Worm (Caenorhabditis elegans) whole organism, L2 larva: ENCODE data around the gene T14G12.11.

Experiments
- C34F6.9 ChIP-seq: fragments of 150-350 bp; optimal IDR thresholded peaks from 2 replicates; lab custom pipeline; 2014; ENCODE audit warnings: missing biosample characterization, missing genetic modification characterization
- F13H6.1 ChIP-seq: sonication (generic microtip); optimal IDR thresholded peaks from 2 replicates; lab custom pipeline; 2016; ENCODE audit warnings: missing genetic modification characterization, missing compliant biosample characterization
- R02D3.7 ChIP-seq: fragments of 150-350 bp; optimal IDR thresholded peaks from 2 replicates; lab custom pipeline; 2014; ENCODE audit warnings: missing biosample characterization, missing genetic modification characterization
- Y55F3AM.14 ChIP-seq: fragments of 200-800 bp; sonication (Bioruptor generic); optimal IDR thresholded peaks from 2 replicates; lab custom pipeline; 2018; ENCODE audit warnings: mild to moderate bottlenecking, missing genetic modification characterization, missing compliant biosample characterization
- ZK546.5 ChIP-seq: sonication (generic microtip); optimal IDR thresholded peaks from 2 replicates; lab custom pipeline; 2017; ENCODE audit warnings: missing biosample characterization, missing genetic modification characterization
- alr-1 ChIP-seq: fragments of 150-350 bp; optimal IDR thresholded peaks from 2 replicates; lab custom pipeline; 2014; ENCODE audit warnings: missing biosample characterization, missing genetic modification characterization
- aly-2 ChIP-seq: fragments of 150-350 bp; optimal IDR thresholded peaks from 2 replicates; lab custom pipeline; 2014; ENCODE audit warnings: missing biosample characterization, missing genetic modification characterization
- ama-1 ChIP-seq: fragments of 150-350 bp; optimal IDR thresholded peaks from 2 replicates; lab custom pipeline; 2018; ENCODE audit warnings: inconsistent platforms
- blmp-1 ChIP-seq: sonication (generic microtip); optimal IDR thresholded peaks from 2 replicates; lab custom pipeline; 2017; ENCODE audit warnings: missing genetic modification characterization, mild to moderate bottlenecking, missing compliant biosample characterization, antibody characterized with exemption, moderate library complexity; ENCODE audit not compliant: insufficient read depth
- ceh-16 ChIP-seq: fragments of 150-350 bp; optimal IDR thresholded peaks from 2 replicates; lab custom pipeline; 2014; ENCODE audit warnings: missing biosample characterization, missing genetic modification characterization
- ceh-82 ChIP-seq: fragments of 150-350 bp; optimal IDR thresholded peaks from 2 replicates; lab custom pipeline; 2014; ENCODE audit warnings: missing biosample characterization, missing genetic modification characterization
- crh-2 ChIP-seq: sonication (generic microtip); optimal IDR thresholded peaks from 2 replicates; lab custom pipeline; 2017; ENCODE audit warnings: missing biosample characterization, missing genetic modification characterization
- dmd-4 ChIP-seq: sonication (generic microtip); optimal IDR thresholded peaks from 2 replicates; lab custom pipeline; 2017; ENCODE audit warnings: missing biosample characterization, missing genetic modification characterization
- egl-27 ChIP-seq: sonication (generic microtip); optimal IDR thresholded peaks from 3 replicates; lab custom pipeline; 2017; ENCODE audit warnings: missing biosample characterization, missing genetic modification reagents, missing genetic modification characterization
- elt-1 ChIP-seq: fragments of 150-350 bp; optimal IDR thresholded peaks from 2 replicates; lab custom pipeline; 2014; ENCODE audit warnings: missing biosample characterization, missing genetic modification characterization
- elt-3 ChIP-seq: sonication (generic microtip); optimal IDR thresholded peaks from 2 replicates; lab custom pipeline; 2017; ENCODE audit warnings: missing biosample characterization, missing genetic modification characterization
- fos-1 ChIP-seq: fragments of 150-350 bp; optimal IDR thresholded peaks from 2 replicates; lab custom pipeline; 2014; ENCODE audit warnings: missing biosample characterization, missing genetic modification characterization
- gmeb-1 ChIP-seq: fragments of 150-350 bp; optimal IDR thresholded peaks from 2 replicates; lab custom pipeline; 2014; ENCODE audit warnings: missing biosample characterization, missing genetic modification characterization
- lin-11 ChIP-seq: fragments of 150-350 bp; sonication (generic microtip); optimal IDR thresholded peaks from 2 replicates; lab custom pipeline; 2014; ENCODE audit warnings: missing biosample characterization, missing genetic modification characterization, inconsistent platforms, mixed read lengths
- lin-13 ChIP-seq: fragments of 150-350 bp; optimal IDR thresholded peaks from 2 replicates; lab custom pipeline; 2014; ENCODE audit warnings: missing biosample characterization, missing genetic modification reagents, missing genetic modification characterization
- lin-39 ChIP-seq: fragments of 150-350 bp; optimal IDR thresholded peaks from 2 replicates; lab custom pipeline; 2014; ENCODE audit warnings: missing biosample characterization, missing genetic modification reagents, missing genetic modification characterization
- lsy-2 ChIP-seq, 2 experiments: fragments of 150-350 bp in 1 of 2; sonication (generic microtip) in 1 of 2; optimal IDR thresholded peaks; 2 replicates each; lab custom pipeline; 2014 to 2017; ENCODE audit warnings: missing biosample characterization in 2 of 2, missing genetic modification characterization in 2 of 2
- mab-5 ChIP-seq: fragments of 150-350 bp; optimal IDR thresholded peaks from 2 replicates; lab custom pipeline; 2014; ENCODE audit warnings: missing biosample characterization, missing genetic modification characterization
- mbf-1 ChIP-seq: sonication (generic microtip); optimal IDR thresholded peaks from 2 replicates; lab custom pipeline; 2017; ENCODE audit warnings: missing biosample characterization, missing genetic modification characterization
- mdl-1 ChIP-seq, 2 experiments: fragments of 150-350 bp in 1 of 2; sonication (generic microtip) in 1 of 2; optimal IDR thresholded peaks; 2 replicates each; lab custom pipeline; 2017; ENCODE audit warnings: missing biosample characterization in 2 of 2, missing genetic modification characterization in 2 of 2
- nhr-10 ChIP-seq: sonication (generic microtip); optimal IDR thresholded peaks from 2 replicates; lab custom pipeline; 2017; ENCODE audit warnings: missing biosample characterization, missing genetic modification characterization
- nhr-11 ChIP-seq: fragments of 150-350 bp; optimal IDR thresholded peaks from 2 replicates; lab custom pipeline; 2014; ENCODE audit warnings: missing biosample characterization, missing genetic modification characterization
- nhr-12 ChIP-seq: fragments of 150-350 bp; optimal IDR thresholded peaks from 2 replicates; lab custom pipeline; 2014; ENCODE audit warnings: missing biosample characterization, missing genetic modification characterization
- nhr-129 ChIP-seq: fragments of 150-350 bp; optimal IDR thresholded peaks from 2 replicates; lab custom pipeline; 2014; ENCODE audit warnings: missing biosample characterization, missing genetic modification characterization
- nhr-21 ChIP-seq: fragments of 150-350 bp; optimal IDR thresholded peaks from 2 replicates; lab custom pipeline; 2014; ENCODE audit warnings: missing biosample characterization, missing genetic modification characterization
- nhr-23 ChIP-seq: fragments of 150-350 bp; optimal IDR thresholded peaks from 2 replicates; lab custom pipeline; 2014; ENCODE audit warnings: missing biosample characterization, missing genetic modification reagents, missing genetic modification characterization
- nhr-237 ChIP-seq: fragments of 150-350 bp; optimal IDR thresholded peaks from 2 replicates; lab custom pipeline; 2014; ENCODE audit warnings: missing biosample characterization, missing genetic modification characterization
- nhr-25 ChIP-seq: fragments of 150-350 bp; sonication (generic microtip); optimal IDR thresholded peaks from 3 replicates; lab custom pipeline; 2014; ENCODE audit warnings: missing biosample characterization, missing genetic modification characterization
- nhr-6 ChIP-seq: fragments of 150-350 bp; optimal IDR thresholded peaks from 2 replicates; lab custom pipeline; 2014; ENCODE audit warnings: missing biosample characterization, missing genetic modification characterization
- nhr-77 ChIP-seq: fragments of 150-350 bp; optimal IDR thresholded peaks from 2 replicates; lab custom pipeline; 2014; ENCODE audit warnings: missing biosample characterization, missing genetic modification characterization
- peb-1 ChIP-seq: fragments of 150-350 bp; optimal IDR thresholded peaks from 2 replicates; lab custom pipeline; 2014; ENCODE audit warnings: missing biosample characterization, missing genetic modification characterization
- sem-4 ChIP-seq: fragments of 150-350 bp; optimal IDR thresholded peaks from 2 replicates; lab custom pipeline; 2014; ENCODE audit warnings: missing biosample characterization, missing genetic modification reagents, missing genetic modification characterization
- skn-1 ChIP-seq: sonication (generic microtip); optimal IDR thresholded peaks from 2 replicates; lab custom pipeline; 2017; ENCODE audit warnings: missing biosample characterization, missing genetic modification characterization
- sma-3 ChIP-seq: sonication (generic microtip); optimal IDR thresholded peaks from 2 replicates; lab custom pipeline; 2016; ENCODE audit warnings: missing genetic modification reagents, missing genetic modification characterization, missing compliant biosample characterization
- sma-9 ChIP-seq, 2 experiments: fragments of 150-350 bp in 1 of 2; sonication (generic microtip) in 1 of 2; optimal IDR thresholded peaks; 2 replicates each; lab custom pipeline; 2014 to 2016; ENCODE audit warnings: missing genetic modification characterization in 2 of 2, mild to moderate bottlenecking in 1 of 2, missing biosample characterization in 1 of 2, missing compliant biosample characterization in 1 of 2, missing genetic modification reagents in 1 of 2, moderate library complexity in 1 of 2
- snpc-4 ChIP-seq: fragments of 150-350 bp; optimal IDR thresholded peaks from 2 replicates; lab custom pipeline; 2014; ENCODE audit warnings: missing biosample characterization, missing genetic modification characterization
- unc-39 ChIP-seq: fragments of 150-350 bp; optimal IDR thresholded peaks from 2 replicates; lab custom pipeline; 2014; ENCODE audit warnings: missing biosample characterization, missing genetic modification characterization
- unc-55 ChIP-seq: fragments of 150-350 bp; sonication (generic microtip); optimal IDR thresholded peaks from 3 replicates; lab custom pipeline; 2014; ENCODE audit warnings: missing biosample characterization, missing genetic modification reagents, missing genetic modification characterization
- unc-62 ChIP-seq: fragments of 150-350 bp; optimal IDR thresholded peaks from 2 replicates; lab custom pipeline; 2014; ENCODE audit warnings: missing biosample characterization, missing genetic modification reagents, missing genetic modification characterization
- zag-1 ChIP-seq: fragments of 150-350 bp; optimal IDR thresholded peaks from 2 replicates; lab custom pipeline; 2014; ENCODE audit warnings: missing biosample characterization, missing genetic modification characterization
- ztf-1 ChIP-seq: fragments of 200-800 bp; sonication (Bioruptor generic); conservative IDR thresholded peaks from 2 replicates; pipeline ENCODE4 v1.3.6; 2022; ENCODE audit warnings: missing genetic modification characterization, missing compliant biosample characterization
- ztf-11 ChIP-seq: sonication (generic microtip); optimal IDR thresholded peaks from 2 replicates; lab custom pipeline; 2017; ENCODE audit warnings: missing biosample characterization, missing genetic modification characterization
- ztf-4 ChIP-seq: fragments of 150-350 bp; optimal IDR thresholded peaks from 2 replicates; lab custom pipeline; 2014; ENCODE audit warnings: missing biosample characterization, missing genetic modification characterization

The T14G12.11 gene

DNA sequence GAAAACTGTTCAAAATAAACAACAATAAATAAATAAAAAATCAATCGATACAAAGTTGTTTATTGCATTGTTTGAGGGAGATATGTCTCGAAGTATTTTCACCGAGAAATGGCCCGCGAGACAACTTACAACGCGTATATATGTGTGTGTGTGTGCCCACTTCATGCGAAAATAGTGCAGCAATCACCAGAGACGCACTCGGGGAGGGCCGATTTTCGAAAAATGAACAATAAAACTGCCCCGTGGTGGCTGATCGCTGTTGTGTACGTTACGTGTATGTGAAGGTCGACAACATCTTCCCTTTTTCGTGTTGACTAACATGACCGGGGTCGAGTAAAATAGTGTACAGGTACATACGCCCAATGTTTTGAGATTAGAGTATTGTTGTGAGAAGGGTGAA is 26.1 kb upstream of the T14G12.11 start (continued):
- TF ChIP-seq skn-1 (tag; lab: Kevin White, UChicago) (no peak), lsy-2 (tag; optimal IDR thresholded peaks at IDR 0.05; lab: Kevin White, UChicago) (peak in 1 of 2 experiments; percentile 68), nhr-10 (tag; lab: Kevin White, UChicago) (no peak), lin-13 (GFP tag; lab: Kevin White, UChicago) (no peak), nhr-12 (tag; lab: Kevin White, UChicago) (no peak), ztf-11 (tag; lab: Kevin White, UChicago) (no peak), ama-1 (lab: Kevin White, UChicago) (peak; percentile 92), unc-39 (tag; lab: Kevin White, UChicago) (no peak), zag-1 (no peak), sma-9 (GFP tag; optimal IDR thresholded peaks at IDR 0.05; lab: Kevin White, UChicago) (peak; percentile 78), sma-9 (tag; optimal IDR thresholded peaks at IDR 0.05; lab: Kevin White, UChicago) (no peak), mdl-1 (tag; optimal IDR thresholded peaks at IDR 0.05; lab: Kevin White, UChicago) (peak in 1 of 2 experiments; percentile 13), peb-1 (tag; lab: Kevin White, UChicago) (no peak), aly-2 (tag; lab: Kevin White, UChicago) (no peak), alr-1 (no peak), Y55F3AM.14 (GFP tag; lab: Kevin White, UChicago) (no peak), snpc-4 (tag; lab: Kevin White, UChicago) (no peak), mbf-1 (no peak), gmeb-1 (tag; lab: Kevin White, UChicago) (peak; percentile 5), R02D3.7 (tag; lab: Kevin White, UChicago) (no peak), nhr-129 (peak; percentile 90), mab-5 (no peak)

ce11 chrX:3787431-3788076 is 25.2 kb upstream of the T14G12.11 start, which contains the start of gene pmpl-1:
TSS of gene pmpl-1 (plus strand) at chrX:3788026.
- TF ChIP-seq sma-3 (GFP tag; lab: Kevin White, UChicago) (peak; percentile 51), mdl-1 (tag; optimal IDR thresholded peaks at IDR 0.05; lab: Kevin White, UChicago) (peak; percentile 31 to 46), elt-3 (no peak), ztf-4 (tag; lab: Kevin White, UChicago) (no peak), ztf-1 (GFP tag; lab: Robert Waterston, UW) (no peak), fos-1 (tag; lab: Kevin White, UChicago) (no peak), elt-1 (tag; lab: Kevin White, UChicago) (no peak), nhr-10 (tag; lab: Kevin White, UChicago) (no peak), ZK546.5 (tag; lab: Kevin White, UChicago) (no peak), aly-2 (tag; lab: Kevin White, UChicago) (no peak), unc-62 (GFP tag; lab: Kevin White, UChicago) (no peak), crh-2 (tag; lab: Kevin White, UChicago) (peak; percentile 64), lin-11 (peak; percentile 7), snpc-4 (tag; lab: Kevin White, UChicago) (no peak), lsy-2 (tag; optimal IDR thresholded peaks at IDR 0.05; lab: Kevin White, UChicago) (peak in 1 of 2 experiments; percentile 27), Y55F3AM.14 (GFP tag; lab: Kevin White, UChicago) (no peak), blmp-1 (tag; lab: Kevin White, UChicago) (peak; percentile 73), nhr-23 (peak; percentile 7), nhr-12 (tag; lab: Kevin White, UChicago) (no peak), nhr-25 (tag; lab: Kevin White, UChicago) (peak; percentile 95), dmd-4 (tag; lab: Kevin White, UChicago) (no peak), peb-1 (tag; lab: Kevin White, UChicago) (no peak), zag-1 (no peak), sma-9 (GFP tag; optimal IDR thresholded peaks at IDR 0.05; lab: Kevin White, UChicago) (no peak), sma-9 (tag; optimal IDR thresholded peaks at IDR 0.05; lab: Kevin White, UChicago) (no peak), nhr-237 (tag; lab: Kevin White, UChicago) (no peak), lin-13 (GFP tag; lab: Kevin White, UChicago) (peak; percentile 43), ceh-16 (tag; lab: Kevin White, UChicago) (peak; percentile 91), nhr-129 (peak; percentile 74), mab-5 (no peak), ama-1 (lab: Kevin White, UChicago) (no peak), R02D3.7 (tag; lab: Kevin White, UChicago) (no peak), gmeb-1 (tag; lab: Kevin White, UChicago) (no peak), nhr-11 (no peak), ceh-82 (tag; lab: Kevin White, UChicago) (no peak), F13H6.1 (tag; lab: Kevin White, UChicago) (peak; percentile 60), unc-55 (GFP tag; lab: Kevin White, UChicago) (no peak), sem-4 (tag; lab: Kevin White, UChicago) (peak; percentile 41), egl-27 (tag; lab: Kevin White, UChicago) (peak; percentile 40), unc-39 (tag; lab: Kevin White, UChicago) (no peak), alr-1 (no peak), nhr-21 (peak; percentile 24), ztf-11 (tag; lab: Kevin White, UChicago) (no peak), nhr-6 (tag; lab: Kevin White, UChicago) (no peak), C34F6.9 (tag; lab: Kevin White, UChicago) (peak; percentile 47), lin-39 (tag; lab: Kevin White, UChicago) (no peak), mbf-1 (no peak), skn-1 (tag; lab: Kevin White, UChicago) (no peak), nhr-77 (tag; lab: Kevin White, UChicago) (no peak)
